Fruit fly (Drosophila melanogaster) whole organism, embryonic: ENCODE results near the gene Pp1alpha-96A.
A peak's percentile ranks its signal among the peaks of the same experiment; 100 is the strongest.

Experiments
- Awh ChIP-seq: fragments of 200-800 bp; sonication (Bioruptor generic); IDR thresholded peaks from 2 replicates; pipeline ENCODE4, ENCODE4 v1.3.6; 2022; ENCODE audit warnings: missing biosample characterization, missing genetic modification characterization
- CG11723 ChIP-seq: fragments of 200-800 bp; sonication (Bioruptor generic); optimal IDR thresholded peaks from 2 replicates; lab custom pipeline; 2017; ENCODE audit warnings: missing biosample characterization, mild to moderate bottlenecking, missing genetic modification characterization
- CG12219 ChIP-seq: fragments of 200-800 bp; sonication (Bioruptor generic); optimal IDR thresholded peaks from 3 replicates; lab custom pipeline; 2018; ENCODE audit warnings: missing biosample characterization, mild to moderate bottlenecking, missing genetic modification characterization
- CG12769 ChIP-seq: fragments of 200-800 bp; sonication (Bioruptor generic); optimal IDR thresholded peaks from 2 replicates; lab custom pipeline; 2019; ENCODE audit warnings: missing biosample characterization, mild to moderate bottlenecking, missing genetic modification characterization, moderate library complexity
- CG1603 ChIP-seq: fragments of 200-800 bp; sonication (Bioruptor generic); optimal IDR thresholded peaks from 2 replicates; lab custom pipeline; 2019; ENCODE audit warnings: missing biosample characterization, mild to moderate bottlenecking, missing genetic modification characterization, moderate library complexity
- CG17912 ChIP-seq: fragments of 200-800 bp; sonication (Bioruptor generic); optimal IDR thresholded peaks from 2 replicates; lab custom pipeline; 2018; ENCODE audit warnings: missing biosample characterization, mild to moderate bottlenecking, missing genetic modification characterization
- CG18619 ChIP-seq: fragments of 200-800 bp; sonication (Bioruptor generic); optimal IDR thresholded peaks from 3 replicates; lab custom pipeline; 2017; ENCODE audit warnings: missing biosample characterization, mild to moderate bottlenecking, missing genetic modification characterization
- CG30020 ChIP-seq: fragments of 200-800 bp; optimal IDR thresholded peaks from 2 replicates; lab custom pipeline; 2019; ENCODE audit warnings: missing biosample characterization, mild to moderate bottlenecking, missing genetic modification characterization, moderate library complexity
- CG32772 ChIP-seq: fragments of 200-800 bp; sonication (Bioruptor generic); IDR thresholded peaks from 2 replicates; pipeline ENCODE4 v1.3.6; 2022; ENCODE audit warnings: missing biosample characterization, missing genetic modification characterization
- CG4328 ChIP-seq: fragments of 200-800 bp; sonication (Bioruptor generic); optimal IDR thresholded peaks from 3 replicates; lab custom pipeline; 2017; ENCODE audit warnings: missing biosample characterization, missing genetic modification reagents, missing genetic modification characterization
- CG4424 ChIP-seq: fragments of 200-800 bp; sonication (Bioruptor generic); optimal IDR thresholded peaks from 3 replicates; lab custom pipeline; 2016; ENCODE audit warnings: missing biosample characterization, missing genetic modification characterization
- CG5953 ChIP-seq: fragments of 200-800 bp; sonication (Bioruptor generic); IDR thresholded peaks from 2 replicates; pipeline ENCODE4 v1.3.6; 2022; ENCODE audit warnings: missing biosample characterization, missing genetic modification characterization
- CG6854 ChIP-seq: fragments of 200-800 bp; sonication (Bioruptor generic); optimal IDR thresholded peaks from 3 replicates; lab custom pipeline; 2017; ENCODE audit warnings: missing biosample characterization, mild to moderate bottlenecking, missing genetic modification characterization
- CG7839 ChIP-seq: fragments of 200-800 bp; sonication (Bioruptor generic); optimal IDR thresholded peaks from 3 replicates; lab custom pipeline; 2018; ENCODE audit warnings: missing biosample characterization, mild to moderate bottlenecking, missing genetic modification characterization, moderate library complexity
- CG7963 ChIP-seq: fragments of 200-800 bp; sonication (Bioruptor generic); IDR thresholded peaks from 3 replicates; pipeline ENCODE4 v1.3.6; 2022; ENCODE audit warnings: missing biosample characterization, missing genetic modification characterization; ENCODE audit not compliant: partially characterized antibody
- CG8089 ChIP-seq: fragments of 200-800 bp; sonication (Bioruptor generic); optimal IDR thresholded peaks from 3 replicates; lab custom pipeline; 2016; ENCODE audit warnings: missing biosample characterization, missing genetic modification characterization
- CkIIα-i1 ChIP-seq: fragments of 200-800 bp; sonication (Bioruptor generic); IDR thresholded peaks from 2 replicates; pipeline ENCODE4 v1.3.6; 2022; ENCODE audit warnings: missing biosample characterization, missing genetic modification characterization
- D19B ChIP-seq: fragments of 200-800 bp; sonication (Bioruptor generic); optimal IDR thresholded peaks from 2 replicates; lab custom pipeline; 2017; ENCODE audit warnings: missing biosample characterization, mild to moderate bottlenecking, missing genetic modification characterization
- Drgx ChIP-seq: fragments of 200-800 bp; sonication (Bioruptor generic); IDR thresholded peaks from 2 replicates; pipeline ENCODE4 v1.3.6; 2022; ENCODE audit warnings: missing biosample characterization, missing genetic modification characterization
- Ets97D ChIP-seq: fragments of 200-800 bp; sonication (Bioruptor generic); optimal IDR thresholded peaks from 3 replicates; lab custom pipeline; 2016; ENCODE audit warnings: missing biosample characterization, missing genetic modification characterization
- H15 ChIP-seq: fragments of 200-800 bp; sonication (Bioruptor generic); IDR thresholded peaks from 3 replicates; pipeline ENCODE4 v1.3.6; 2022; ENCODE audit warnings: missing biosample characterization, missing genetic modification characterization
- Hmr ChIP-seq: fragments of 200-800 bp; sonication (Bioruptor generic); optimal IDR thresholded peaks from 3 replicates; lab custom pipeline; 2017; ENCODE audit warnings: mild to moderate bottlenecking, missing biosample characterization, missing genetic modification reagents, missing genetic modification characterization
- Hr51 ChIP-seq, 2 experiments: fragments of 200-800 bp; sonication (Bioruptor generic); optimal IDR thresholded peaks; 2 replicates in 1 of 2; 3 replicates in 1 of 2; lab custom pipeline; 2016 to 2018; ENCODE audit warnings: missing biosample characterization in 2 of 2, missing genetic modification characterization in 2 of 2, mild to moderate bottlenecking in 1 of 2, moderate library complexity in 1 of 2
- Mad ChIP-seq: fragments of 200-800 bp; sonication (Bioruptor generic); optimal IDR thresholded peaks from 2 replicates; lab custom pipeline; 2016; ENCODE audit warnings: missing biosample characterization, missing genetic modification characterization
- Mes4 ChIP-seq: fragments of 200-800 bp; sonication (Bioruptor generic); optimal IDR thresholded peaks from 2 replicates; lab custom pipeline; 2016; ENCODE audit warnings: missing biosample characterization, missing genetic modification characterization
- Nf-YA ChIP-seq: fragments of 200-800 bp; sonication (Bioruptor generic); IDR thresholded peaks from 2 replicates; pipeline ENCODE4 v1.3.6; 2022; ENCODE audit warnings: missing biosample characterization, missing genetic modification characterization
- Nf-YB ChIP-seq: fragments of 200-800 bp; sonication (Bioruptor generic); optimal IDR thresholded peaks from 3 replicates; lab custom pipeline; 2019; ENCODE audit warnings: missing biosample characterization, mild to moderate bottlenecking, missing genetic modification characterization, moderate library complexity
- Nf-YC ChIP-seq: fragments of 200-800 bp; optimal IDR thresholded peaks from 3 replicates; lab custom pipeline; 2019; ENCODE audit warnings: missing biosample characterization, mild to moderate bottlenecking, missing genetic modification characterization, moderate library complexity
- PHDP ChIP-seq: fragments of 200-800 bp; sonication (Bioruptor generic); optimal IDR thresholded peaks from 3 replicates; lab custom pipeline; 2018; ENCODE audit warnings: missing biosample characterization, mild to moderate bottlenecking, missing genetic modification characterization, moderate library complexity
- Taf1 ChIP-seq: fragments of 200-800 bp; sonication (Bioruptor generic); IDR thresholded peaks from 2 replicates; pipeline ENCODE4 v1.3.6; 2022; ENCODE audit warnings: missing biosample characterization, missing genetic modification characterization
- Xbp1 ChIP-seq: fragments of 200-800 bp; sonication (Bioruptor generic); optimal IDR thresholded peaks from 3 replicates; lab custom pipeline; 2016; ENCODE audit warnings: missing biosample characterization, mild to moderate bottlenecking, missing genetic modification characterization
- ab ChIP-seq: fragments of 200-800 bp; sonication (Bioruptor generic); optimal IDR thresholded peaks from 2 replicates; lab custom pipeline; 2016; ENCODE audit warnings: missing biosample characterization, missing genetic modification characterization
- al ChIP-seq: fragments of 200-800 bp; sonication (Bioruptor generic); IDR thresholded peaks from 2 replicates; pipeline ENCODE4 v1.3.6; 2022; ENCODE audit warnings: missing biosample characterization, missing genetic modification characterization
- bcd ChIP-seq: fragments of 200-800 bp; sonication (Bioruptor generic); optimal IDR thresholded peaks from 2 replicates; lab custom pipeline; 2017; ENCODE audit warnings: missing biosample characterization, mild to moderate bottlenecking, missing genetic modification characterization
- bsh ChIP-seq, 2 experiments: fragments of 200-800 bp; sonication (Bioruptor generic); optimal IDR thresholded peaks; 2 replicates each; lab custom pipeline; 2017 to 2018; ENCODE audit warnings: mild to moderate bottlenecking in 2 of 2, missing biosample characterization in 2 of 2, missing genetic modification characterization in 2 of 2, moderate library complexity in 1 of 2
- chif ChIP-seq, 2 experiments: fragments of 200-800 bp; sonication (Bioruptor generic); optimal IDR thresholded peaks; 3 replicates each; lab custom pipeline; 2016; ENCODE audit warnings: missing biosample characterization in 2 of 2, missing genetic modification characterization in 2 of 2
- crc ChIP-seq: fragments of 200-800 bp; sonication (Bioruptor generic); optimal IDR thresholded peaks from 2 replicates; lab custom pipeline; 2016; ENCODE audit warnings: missing biosample characterization, missing genetic modification characterization
- croc ChIP-seq: fragments of 200-800 bp; sonication (Bioruptor generic); conservative IDR thresholded peaks from 3 replicates; pipeline ENCODE4 v1.3.6; 2022; ENCODE audit warnings: missing biosample characterization, missing genetic modification characterization
- dmrt99B ChIP-seq: fragments of 200-800 bp; sonication (Bioruptor generic); optimal IDR thresholded peaks from 2 replicates; lab custom pipeline; 2018; ENCODE audit warnings: missing biosample characterization, mild to moderate bottlenecking, missing genetic modification characterization, moderate library complexity
- ems ChIP-seq: fragments of 200-800 bp; sonication (Bioruptor generic); optimal IDR thresholded peaks from 3 replicates; lab custom pipeline; 2016; ENCODE audit warnings: missing biosample characterization, missing genetic modification characterization
- fd102C ChIP-seq: fragments of 200-800 bp; sonication (Bioruptor generic); optimal IDR thresholded peaks from 2 replicates; lab custom pipeline; 2018; ENCODE audit warnings: missing biosample characterization, mild to moderate bottlenecking, missing genetic modification characterization, moderate library complexity
- gt ChIP-seq: fragments of 200-800 bp; sonication (Bioruptor generic); IDR thresholded peaks from 2 replicates; pipeline ENCODE4 v1.3.6; 2022; ENCODE audit warnings: missing biosample characterization, missing genetic modification characterization
- nmo ChIP-seq: fragments of 200-800 bp; sonication (Bioruptor generic); optimal IDR thresholded peaks from 2 replicates; lab custom pipeline; 2018; ENCODE audit warnings: missing biosample characterization, mild to moderate bottlenecking, missing genetic modification characterization, moderate library complexity
- otp ChIP-seq: fragments of 200-800 bp; sonication (Bioruptor generic); IDR thresholded peaks from 3 replicates; pipeline ENCODE4, ENCODE4 v1.3.6; 2022; ENCODE audit warnings: missing biosample characterization, missing genetic modification characterization
- pnt ChIP-seq: fragments of 200-800 bp; sonication (Bioruptor generic); optimal IDR thresholded peaks from 3 replicates; lab custom pipeline; 2016; ENCODE audit warnings: missing biosample characterization, missing genetic modification characterization
- salm ChIP-seq: fragments of 200-800 bp; sonication (Bioruptor generic); optimal IDR thresholded peaks from 2 replicates; lab custom pipeline; 2018; ENCODE audit warnings: missing biosample characterization, mild to moderate bottlenecking, missing genetic modification characterization
- sim ChIP-seq: fragments of 200-800 bp; sonication (Bioruptor generic); IDR thresholded peaks from 2 replicates; pipeline ENCODE4 v1.3.6; 2022; ENCODE audit warnings: missing biosample characterization, missing genetic modification characterization
- slou ChIP-seq: fragments of 200-800 bp; sonication (Bioruptor generic); optimal IDR thresholded peaks from 3 replicates; lab custom pipeline; 2016; ENCODE audit warnings: missing biosample characterization, missing genetic modification characterization
- trh ChIP-seq: fragments of 200-800 bp; sonication (Bioruptor generic); optimal IDR thresholded peaks from 2 replicates; lab custom pipeline; 2016; ENCODE audit warnings: missing biosample characterization, missing genetic modification characterization
- unpg ChIP-seq: fragments of 200-800 bp; sonication (Bioruptor generic); optimal IDR thresholded peaks from 3 replicates; lab custom pipeline; 2018; ENCODE audit warnings: missing biosample characterization, mild to moderate bottlenecking, missing genetic modification characterization, moderate library complexity

Pp1alpha-96A gene

dm6 chr3R:24557020-24557465, 39.0 kb downstream of the Pp1alpha-96A start (continued):
- TF ChIP-seq trh (GFP tag; lab: Kevin White, UChicago): peak; percentile 36
- TF ChIP-seq nmo: peak; percentile 62
- no peak for TF ChIP-seq CG6854 (GFP tag; lab: Kevin White, UChicago)
- no peak for TF ChIP-seq CkIIα-i1 (GFP tag; lab: Robert Waterston, UW)
- TF ChIP-seq Hr51 (GFP tag; optimal IDR thresholded peaks at IDR 0.05; lab: Kevin White, UChicago): peak; percentile 56 to 62
- TF ChIP-seq Ets97D (GFP tag; lab: Kevin White, UChicago): peak; percentile 18
- TF ChIP-seq CG18619: peak; percentile 52
- peak; percentile 46 for TF ChIP-seq CG17912 (GFP tag; lab: Kevin White, UChicago)
- no peak for TF ChIP-seq Hmr (GFP tag; lab: Kevin White, UChicago)
- no peak for TF ChIP-seq Awh (GFP tag; lab: Robert Waterston, UW)
- TF ChIP-seq otp (GFP tag; lab: Robert Waterston, UW): no peak
- no peak for TF ChIP-seq crc
- no peak for TF ChIP-seq bcd (GFP tag; lab: Kevin White, UChicago)
- peak; percentile 40 for TF ChIP-seq CG4328 (GFP tag; lab: Kevin White, UChicago)
- TF ChIP-seq CG4424 (GFP tag; lab: Kevin White, UChicago): peak; percentile 54
- TF ChIP-seq D19B (GFP tag; lab: Kevin White, UChicago): no peak
- TF ChIP-seq unpg (GFP tag; lab: Kevin White, UChicago): peak; percentile 8
- peak; percentile 24 for TF ChIP-seq ab (GFP tag; lab: Kevin White, UChicago)
- peak; percentile 56; the same call in 1 of the 2 replicates for TF ChIP-seq Nf-YA (GFP tag; lab: Robert Waterston, UW)
- TF ChIP-seq ems (GFP tag; lab: Kevin White, UChicago): peak; percentile 54
- no peak for TF ChIP-seq CG12219 (GFP tag; lab: Kevin White, UChicago)
- TF ChIP-seq CG11723: no peak
- no peak for TF ChIP-seq al (GFP tag; lab: Robert Waterston, UW)
- TF ChIP-seq bsh (GFP tag; optimal IDR thresholded peaks at IDR 0.05; lab: Kevin White, UChicago): peak in 1 of 2 experiments; percentile 57
- TF ChIP-seq Mes4: peak; percentile 60
- TF ChIP-seq fd102C: no peak
- no peak; the same call in 2 of the 3 replicates for TF ChIP-seq croc (GFP tag; lab: Robert Waterston, UW)
- peak; percentile 26 for TF ChIP-seq pnt (GFP tag; lab: Kevin White, UChicago)
- peak; percentile 71; the same call in 2 of the 3 replicates for TF ChIP-seq H15
- TF ChIP-seq CG30020 (tag; lab: Kevin White, UChicago): no peak
- no peak for TF ChIP-seq slou (GFP tag; lab: Kevin White, UChicago)
- no peak; the same call in 1 of the 2 replicates for TF ChIP-seq CG32772 (GFP tag; lab: Robert Waterston, UW)
- TF ChIP-seq PHDP (tag; lab: Kevin White, UChicago): peak; percentile 43
- no peak for TF ChIP-seq CG1603
- peak; percentile 63 for TF ChIP-seq CG8089 (GFP tag; lab: Kevin White, UChicago)
- peak; percentile 74 for TF ChIP-seq Mad (GFP tag; lab: Kevin White, UChicago)
- TF ChIP-seq chif (GFP tag; optimal IDR thresholded peaks at IDR 0.05; lab: Kevin White, UChicago): peak; percentile 46 to 84
- TF ChIP-seq salm (tag; lab: Kevin White, UChicago): no peak
- TF ChIP-seq sim: no peak
- TF ChIP-seq CG7963: peak; percentile 87
- TF ChIP-seq gt (GFP tag; lab: Robert Waterston, UW): no peak; the same call in 1 of the 2 replicates
- no peak for TF ChIP-seq Drgx (GFP tag; lab: Robert Waterston, UW)
- no peak for TF ChIP-seq dmrt99B
- peak; percentile 86 for TF ChIP-seq Xbp1 (GFP tag; lab: Kevin White, UChicago)
- TF ChIP-seq Nf-YB (GFP tag; lab: Kevin White, UChicago): peak; percentile 7
- peak; percentile 48; the same call in 1 of the 2 replicates for TF ChIP-seq CG5953 (GFP tag; lab: Robert Waterston, UW)
- peak; percentile 49 for TF ChIP-seq Nf-YC
- TF ChIP-seq CG7839 (tag; lab: Kevin White, UChicago): peak; percentile 49
- TF ChIP-seq CG12769 (tag; lab: Kevin White, UChicago): peak; percentile 69
- peak; percentile 15; the same call in 1 of the 2 replicates for TF ChIP-seq Taf1 (GFP tag; lab: Robert Waterston, UW)
